Fruit fly (Drosophila melanogaster): Measurements from ENCODE around the gene GMF.
A peak's percentile ranks its signal among the peaks of the same experiment; 100 is the strongest.

The GMF gene

DNA sequence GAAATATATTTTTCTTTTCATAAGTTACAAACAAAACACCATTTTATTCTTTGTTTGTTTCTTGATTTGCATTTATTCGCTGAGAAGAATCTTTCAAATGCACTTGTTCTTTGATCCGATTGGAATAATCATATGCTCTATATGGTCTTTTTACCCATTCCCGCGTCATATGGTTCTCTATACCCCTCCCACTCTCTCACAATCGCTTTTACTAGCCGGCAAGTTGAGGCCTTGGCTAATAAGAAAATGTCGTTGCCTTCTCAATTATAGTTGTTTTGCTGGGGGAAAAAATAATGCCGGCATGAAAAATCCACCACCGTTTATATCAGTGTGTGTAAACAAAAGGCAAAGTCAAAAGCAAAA lies 33.9 kb downstream of the GMF start:
- no peak for TF ChIP-seq CG10348 (GFP tag; IDR thresholded peaks at IDR 0.05)
- peak; percentile 39 for TF ChIP-seq Pif1B (GFP tag; optimal IDR thresholded peaks at IDR 0.05)

DNA sequence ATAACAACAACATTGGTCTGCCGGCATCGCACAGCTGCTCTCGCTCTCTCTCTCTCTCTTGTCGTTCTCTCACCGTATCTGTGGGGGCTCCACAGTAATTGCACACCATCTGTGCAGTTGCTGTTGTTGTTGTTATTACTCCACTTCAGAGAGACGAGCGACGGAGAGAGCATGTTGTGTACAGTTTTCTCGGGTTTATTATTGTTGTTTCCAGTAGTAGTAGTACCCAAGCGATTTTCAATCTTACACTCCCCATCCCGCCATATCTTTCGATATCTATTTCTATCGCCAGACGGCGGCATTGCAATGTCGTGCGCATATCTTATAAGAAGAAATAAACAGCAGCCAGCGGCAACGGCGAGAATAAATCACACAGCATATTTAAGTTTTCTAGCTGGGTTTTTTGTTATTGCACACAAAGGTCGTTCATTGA lies 34.6 kb downstream of the GMF start:
- TF ChIP-seq Snoo (tag; optimal IDR thresholded peaks at IDR 0.05): no peak
- TF ChIP-seq EcR (GFP tag; optimal IDR thresholded peaks at IDR 0.05): peak; percentile 89
- no peak for TF ChIP-seq CG34367 (tag; optimal IDR thresholded peaks at IDR 0.05)
- peak; percentile 17 for TF ChIP-seq CG8301 (tag; optimal IDR thresholded peaks at IDR 0.05)
- TF ChIP-seq CG15710 (tag; optimal IDR thresholded peaks at IDR 0.05): no peak
- no peak for TF ChIP-seq CG8159 (tag; optimal IDR thresholded peaks at IDR 0.05)
- peak; percentile 15 for TF ChIP-seq CG13204 (GFP tag; optimal IDR thresholded peaks at IDR 0.05)
- no peak for TF ChIP-seq gl (tag; optimal IDR thresholded peaks at IDR 0.05)
- TF ChIP-seq D1 (tag; optimal IDR thresholded peaks at IDR 0.05): no peak
- no peak for TF ChIP-seq CG10348 (GFP tag; IDR thresholded peaks at IDR 0.05)
- TF ChIP-seq CG4496 (GFP tag; IDR thresholded peaks at IDR 0.05): no peak

DNA sequence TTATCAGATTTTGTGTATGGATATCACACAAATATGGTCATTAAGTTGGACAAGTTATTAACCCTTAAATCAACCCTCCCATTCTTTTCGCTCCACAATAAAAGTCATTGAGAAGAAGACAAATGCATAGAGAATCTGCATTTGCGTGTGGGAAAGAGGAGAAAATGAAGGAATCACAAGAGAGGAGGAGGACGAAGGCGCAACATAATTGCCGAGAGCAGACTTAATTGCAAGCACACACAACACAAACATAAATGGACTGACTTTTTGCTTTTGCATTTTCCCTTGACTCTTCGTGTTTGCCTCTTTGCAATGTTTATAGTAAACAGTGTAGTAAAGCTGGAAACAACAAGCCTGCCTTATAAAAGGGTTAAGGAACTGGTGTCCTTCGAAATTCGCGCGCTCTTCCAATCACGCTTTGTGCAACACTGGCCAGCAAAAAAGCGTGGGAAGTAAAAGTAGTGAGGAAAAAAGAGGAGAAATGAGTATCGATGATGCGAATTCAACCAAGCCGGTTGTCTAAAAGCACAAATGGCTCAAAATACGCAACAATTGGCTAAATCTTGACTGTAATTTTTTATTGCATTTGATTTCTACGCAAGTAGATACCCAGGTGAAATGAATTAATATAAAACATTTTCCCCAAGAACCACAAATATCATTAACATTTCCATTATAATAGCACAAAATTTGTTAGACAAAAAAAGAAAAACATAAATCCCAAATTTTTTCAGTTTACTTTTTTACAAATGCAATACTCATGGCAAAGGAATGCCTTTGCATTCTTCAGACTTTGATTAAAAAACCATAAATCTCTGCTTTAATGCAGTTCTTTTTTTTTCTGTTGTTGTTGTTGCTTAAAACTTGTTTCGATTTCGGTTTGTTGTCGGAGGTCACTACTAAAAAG lies 35.3 kb downstream of the GMF start:
- TF ChIP-seq Snoo (tag; optimal IDR thresholded peaks at IDR 0.05) (no peak), CG34367 (tag; optimal IDR thresholded peaks at IDR 0.05) (peak; percentile 30), CG8301 (tag; optimal IDR thresholded peaks at IDR 0.05) (peak; percentile 38), CG12605 (GFP tag; IDR thresholded peaks at IDR 0.05) (no peak), CG17806 (tag; optimal IDR thresholded peaks at IDR 0.05) (peak; percentile 49), Ets98B (GFP tag; IDR thresholded peaks at IDR 0.05) (no peak), fd96Ca (GFP tag; IDR thresholded peaks at IDR 0.05) (no peak), CG8159 (tag; optimal IDR thresholded peaks at IDR 0.05) (peak; percentile 43), D1 (tag; optimal IDR thresholded peaks at IDR 0.05) (peak; percentile 56), CG13204 (GFP tag; optimal IDR thresholded peaks at IDR 0.05) (no peak), CG10348 (GFP tag; IDR thresholded peaks at IDR 0.05) (no peak), CG15710 (tag; optimal IDR thresholded peaks at IDR 0.05) (peak; percentile 37), rn (GFP tag; IDR thresholded peaks at IDR 0.05) (no peak), Pif1A (GFP tag; optimal IDR thresholded peaks at IDR 0.05) (no peak), CG9948 (tag; optimal IDR thresholded peaks at IDR 0.05) (peak; percentile 48), Pif1B (GFP tag; optimal IDR thresholded peaks at IDR 0.05) (no peak), gl (tag; optimal IDR thresholded peaks at IDR 0.05) (no peak), CG14655 (GFP tag; optimal IDR thresholded peaks at IDR 0.05) (no peak), CG4496 (GFP tag; IDR thresholded peaks at IDR 0.05) (no peak), CG32121 (GFP tag; IDR thresholded peaks at IDR 0.05) (no peak), EcR (GFP tag; optimal IDR thresholded peaks at IDR 0.05) (peak; percentile 90)

DNA sequence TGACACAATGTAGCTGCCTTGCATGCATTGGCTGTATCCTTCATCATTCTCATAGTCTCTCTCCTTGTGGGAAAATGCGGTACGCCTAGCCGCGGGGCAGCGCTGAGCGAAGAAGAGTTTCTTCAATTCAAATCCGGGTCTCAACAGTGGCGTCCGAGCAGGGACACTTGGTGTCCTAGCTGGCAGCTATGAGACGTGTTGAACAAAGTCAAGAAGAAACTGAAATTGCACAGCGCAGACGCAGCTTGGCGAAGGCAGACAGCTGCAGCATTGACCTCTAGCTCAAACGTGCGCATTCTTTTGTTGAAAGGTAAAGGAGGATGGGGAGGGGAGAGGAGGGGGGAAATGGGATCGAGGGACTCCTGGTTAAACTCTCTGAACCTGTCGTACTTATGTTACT lies 39.0 kb downstream of the GMF start:
- TF ChIP-seq CG4496 (GFP tag; IDR thresholded peaks at IDR 0.05) (no peak), Pif1B (GFP tag; optimal IDR thresholded peaks at IDR 0.05) (no peak), Ets98B (GFP tag; IDR thresholded peaks at IDR 0.05) (no peak), CG8159 (tag; optimal IDR thresholded peaks at IDR 0.05) (no peak), Snoo (tag; optimal IDR thresholded peaks at IDR 0.05) (no peak), D1 (tag; optimal IDR thresholded peaks at IDR 0.05) (no peak), Pif1A (GFP tag; optimal IDR thresholded peaks at IDR 0.05) (no peak), CG15710 (tag; optimal IDR thresholded peaks at IDR 0.05) (no peak), CG17806 (tag; optimal IDR thresholded peaks at IDR 0.05) (no peak), EcR (GFP tag; optimal IDR thresholded peaks at IDR 0.05) (no peak), CG34367 (tag; optimal IDR thresholded peaks at IDR 0.05) (no peak), CG14655 (GFP tag; optimal IDR thresholded peaks at IDR 0.05) (no peak), gl (tag; optimal IDR thresholded peaks at IDR 0.05) (no peak), rn (GFP tag; IDR thresholded peaks at IDR 0.05) (no peak), CG13204 (GFP tag; optimal IDR thresholded peaks at IDR 0.05) (no peak), fd96Ca (GFP tag; IDR thresholded peaks at IDR 0.05) (no peak), CG32121 (GFP tag; IDR thresholded peaks at IDR 0.05) (no peak), CG12605 (GFP tag; IDR thresholded peaks at IDR 0.05) (no peak)

DNA sequence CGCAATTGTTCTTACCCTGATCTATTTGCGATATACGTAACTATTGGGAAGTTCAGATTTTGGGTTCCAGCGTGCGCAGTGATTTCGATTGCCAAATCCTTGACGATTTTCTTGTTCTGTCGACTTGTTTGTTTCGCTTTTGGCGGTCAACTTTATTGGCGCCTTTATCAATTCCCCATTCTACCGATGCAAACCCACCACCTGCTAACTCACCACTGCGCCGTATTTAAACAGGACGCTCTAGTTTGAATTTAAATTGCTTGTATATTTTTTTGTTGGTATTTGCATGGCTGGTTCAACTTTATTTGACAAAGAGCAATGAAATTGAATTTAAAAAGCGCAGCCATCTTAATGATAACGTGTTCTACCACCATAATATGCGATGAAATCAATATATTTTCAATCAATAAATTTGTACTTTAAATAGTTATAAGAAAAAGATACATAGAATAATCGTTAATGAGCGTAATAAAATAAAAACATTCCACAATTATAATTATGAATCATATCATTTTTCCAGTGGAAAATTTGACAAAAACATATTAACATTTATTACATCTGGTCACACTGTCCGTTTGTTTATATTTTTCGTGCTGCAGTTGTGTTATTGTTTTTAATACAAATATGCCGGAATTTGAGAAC lies 41.1 kb downstream of the GMF start, which contains the start of the genes twe and CG4935:
twe (minus strand) TSS at position 302 of the 642 bp plus-strand sequence.
CG4935 (plus strand) TSS at position 566 of the 642 bp plus-strand sequence.
- TF ChIP-seq fd96Ca (GFP tag; IDR thresholded peaks at IDR 0.05) (no peak), rn (GFP tag; IDR thresholded peaks at IDR 0.05) (no peak), CG12605 (GFP tag; IDR thresholded peaks at IDR 0.05) (no peak), CG8159 (tag; optimal IDR thresholded peaks at IDR 0.05) (no peak), CG13204 (GFP tag; optimal IDR thresholded peaks at IDR 0.05) (no peak), CG14655 (GFP tag; optimal IDR thresholded peaks at IDR 0.05) (no peak), Pif1B (GFP tag; optimal IDR thresholded peaks at IDR 0.05) (no peak), CG10348 (GFP tag; IDR thresholded peaks at IDR 0.05) (no peak), Pif1A (GFP tag; optimal IDR thresholded peaks at IDR 0.05) (no peak), CG34367 (tag; optimal IDR thresholded peaks at IDR 0.05) (no peak), CG32121 (GFP tag; IDR thresholded peaks at IDR 0.05) (no peak), D1 (tag; optimal IDR thresholded peaks at IDR 0.05) (no peak), CG9948 (tag; optimal IDR thresholded peaks at IDR 0.05) (no peak)

All from whole organism, pupa.